Worm (Caenorhabditis elegans) whole organism, L3 larva: ENCODE data around the gene C08E8.5.

ENCODE experiments used
- ceh-82 ChIP-seq: fragments of 150-350 bp; optimal IDR thresholded peaks from 2 replicates; lab custom pipeline; 2014; ENCODE audit warnings: missing biosample characterization, missing genetic modification characterization
- fkh-10 ChIP-seq: sonication (generic microtip); optimal IDR thresholded peaks from 2 replicates; lab custom pipeline; 2017; ENCODE audit warnings: missing biosample characterization, missing genetic modification reagents, missing genetic modification characterization
- fos-1 ChIP-seq: fragments of 150-350 bp; optimal IDR thresholded peaks from 2 replicates; lab custom pipeline; 2014; ENCODE audit warnings: missing biosample characterization, missing genetic modification characterization
- mdl-1 ChIP-seq: fragments of 150-350 bp; optimal IDR thresholded peaks from 2 replicates; lab custom pipeline; 2014; ENCODE audit warnings: missing biosample characterization, missing genetic modification characterization
- mml-1 ChIP-seq: fragments of 150-350 bp; sonication (generic microtip); optimal IDR thresholded peaks from 3 replicates; lab custom pipeline; 2014; ENCODE audit warnings: missing biosample characterization, missing genetic modification characterization
- nhr-23 ChIP-seq: fragments of 150-350 bp; optimal IDR thresholded peaks from 2 replicates; lab custom pipeline; 2014; ENCODE audit warnings: missing biosample characterization, missing genetic modification reagents, missing genetic modification characterization
- nhr-28 ChIP-seq: fragments of 150-350 bp; optimal IDR thresholded peaks from 2 replicates; lab custom pipeline; 2014; ENCODE audit warnings: missing biosample characterization, missing genetic modification characterization
- skn-1 ChIP-seq: fragments of 150-350 bp; optimal IDR thresholded peaks from 2 replicates; lab custom pipeline; 2014; ENCODE audit warnings: missing biosample characterization, missing genetic modification characterization
- snpc-4 ChIP-seq: fragments of 150-350 bp; optimal IDR thresholded peaks from 2 replicates; lab custom pipeline; 2014; ENCODE audit warnings: missing biosample characterization, missing genetic modification characterization
- unc-62 ChIP-seq: fragments of 150-350 bp; sonication (generic microtip); optimal IDR thresholded peaks from 4 replicates; lab custom pipeline; 2014; ENCODE audit warnings: missing biosample characterization, missing genetic modification reagents, missing genetic modification characterization
- ztf-4 ChIP-seq: fragments of 150-350 bp; optimal IDR thresholded peaks from 2 replicates; lab custom pipeline; 2014; ENCODE audit warnings: missing biosample characterization, missing genetic modification characterization

DNA sequence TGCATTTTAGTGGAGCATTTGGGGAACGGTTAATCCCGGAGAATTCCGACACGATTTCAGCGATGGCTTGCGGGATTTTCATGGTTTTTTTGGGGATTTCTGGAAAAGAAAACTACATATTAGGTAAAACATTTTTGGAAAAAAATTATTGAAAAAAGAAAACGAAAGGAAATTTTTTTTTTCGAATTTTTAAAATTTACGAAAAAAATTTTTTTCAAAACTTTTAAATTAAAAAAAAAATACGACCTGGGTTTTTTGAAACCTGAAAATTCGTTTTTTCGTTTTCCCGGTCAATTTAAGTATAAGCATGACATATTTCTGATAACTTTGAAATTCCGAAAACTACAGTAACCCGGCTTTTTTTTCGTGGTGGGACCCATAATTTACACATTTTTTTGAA lies 20.0 kb downstream of the C08E8.5 start, which contains the start of gene C08E8.10:
- TF ChIP-seq mdl-1 (tag; lab: Kevin White, UChicago) (no peak), nhr-28 (no peak), unc-62 (GFP tag; lab: Kevin White, UChicago) (no peak), mml-1 (no peak), ztf-4 (tag; lab: Kevin White, UChicago) (no peak), skn-1 (no peak), fkh-10 (GFP tag; lab: Kevin White, UChicago) (no peak), ceh-82 (tag; lab: Kevin White, UChicago) (no peak), snpc-4 (no peak), nhr-23 (tag; lab: Kevin White, UChicago) (no peak), fos-1 (tag; lab: Kevin White, UChicago) (no peak)
